Fruit fly (Drosophila melanogaster) S2 (cell line): ENCODE results near the gene aly.

Experiments used
- CG8478 ChIP-seq: fragments of >200 bp; optimal IDR thresholded peaks from 2 replicates; lab custom pipeline; 2018
- CTCF ChIP-seq, 2 experiments: fragments of >200 bp; optimal IDR thresholded peaks; 2 replicates each; lab custom pipeline; 2018

Gene aly

DNA sequence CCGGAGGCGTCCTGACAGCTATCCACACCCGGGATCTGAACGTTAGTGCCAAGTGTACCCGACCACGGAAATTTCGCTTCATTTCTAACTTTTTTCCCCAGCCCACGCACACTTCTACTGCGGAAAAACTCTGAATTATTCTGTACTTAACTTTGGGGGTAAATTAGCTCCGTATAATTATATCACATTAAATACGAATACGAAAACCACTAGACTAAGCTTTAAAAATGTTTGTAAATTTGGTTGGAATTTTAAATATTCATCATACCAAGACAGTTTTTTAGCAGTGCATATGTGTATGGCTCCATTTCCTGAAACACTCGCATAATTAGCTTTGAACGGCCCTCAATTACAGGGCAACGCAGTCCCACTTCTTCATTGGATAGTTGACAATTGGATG, 12.8 kb downstream of the aly start:
- TF ChIP-seq CTCF (optimal IDR thresholded peaks at IDR 0.05; lab: Kevin White, UChicago), result no peak
- no peak for TF ChIP-seq CG8478 (lab: Kevin White, UChicago)

DNA sequence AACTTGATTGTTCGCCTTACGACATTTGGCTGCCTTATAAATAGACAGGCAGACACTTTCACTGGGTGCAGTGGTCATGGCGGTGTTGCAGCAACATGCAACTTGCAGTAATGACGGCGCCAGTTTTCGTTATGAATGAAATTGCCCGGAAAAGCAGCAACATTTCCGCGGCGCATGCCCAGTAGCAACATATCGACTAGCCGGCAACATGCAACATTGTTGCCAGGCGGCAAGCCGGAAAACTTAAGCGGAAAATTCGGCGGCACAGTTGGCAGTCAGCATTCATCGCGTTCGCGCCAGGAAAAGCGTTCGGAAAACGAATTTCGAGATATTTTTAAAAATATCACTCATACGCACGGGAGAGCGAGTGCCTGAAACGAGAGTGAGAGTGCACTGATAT, 24.9 kb downstream of the aly start, which contains the start of gene FMRFaR:
TSS of gene FMRFaR (plus strand) at position 272 of the 400 bp plus-strand sequence.
- TF ChIP-seq CTCF (optimal IDR thresholded peaks at IDR 0.05; lab: Kevin White, UChicago) (no peak), CG8478 (lab: Kevin White, UChicago) (no peak)

DNA sequence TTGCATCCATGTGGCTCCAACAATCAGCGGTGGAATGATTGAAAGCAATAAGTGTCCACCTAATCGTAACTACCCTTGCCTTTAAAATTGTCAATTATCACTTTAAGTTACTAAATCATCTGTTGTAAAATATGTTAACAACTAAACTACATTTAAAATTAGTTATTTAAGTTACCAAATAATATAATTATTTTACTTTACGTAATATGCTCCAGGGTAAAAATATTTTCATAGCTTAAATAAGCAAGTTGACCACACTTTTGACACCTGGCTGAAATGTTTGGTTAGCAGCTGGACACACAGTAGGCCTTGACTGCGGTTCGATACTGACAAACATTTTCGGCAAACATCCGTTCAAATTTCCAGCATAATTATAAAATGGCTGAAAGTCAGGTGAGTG, 31.4 kb downstream of the aly start, which contains the start of gene CG2113:
TSS of gene CG2113 (plus strand) at position 301 of the 400 bp plus-strand sequence.
- no peak for TF ChIP-seq CG8478 (lab: Kevin White, UChicago)
- no peak for TF ChIP-seq CTCF (optimal IDR thresholded peaks at IDR 0.05; lab: Kevin White, UChicago)

DNA sequence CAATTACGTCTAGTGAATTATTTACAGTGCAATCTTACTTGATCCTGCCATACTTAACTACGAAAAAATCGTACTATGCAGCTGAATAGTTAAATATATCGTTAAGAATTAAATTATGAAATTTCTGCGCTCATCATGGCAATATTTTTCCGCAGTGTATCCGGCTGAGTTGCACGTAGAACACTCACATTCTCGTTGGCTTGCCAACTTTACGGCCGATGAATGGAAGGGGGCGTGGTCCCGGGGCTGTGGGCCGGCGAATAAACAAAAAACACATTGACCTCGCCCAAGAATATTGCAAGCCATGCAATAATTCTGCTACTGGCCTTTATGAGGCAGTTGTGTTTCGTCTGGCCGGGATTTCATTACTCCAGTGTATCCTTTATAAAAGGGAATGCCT, 38.6 kb downstream of the aly start:
- TF ChIP-seq CTCF (optimal IDR thresholded peaks at IDR 0.05; lab: Kevin White, UChicago) (no peak), CG8478 (lab: Kevin White, UChicago) (no peak)

DNA sequence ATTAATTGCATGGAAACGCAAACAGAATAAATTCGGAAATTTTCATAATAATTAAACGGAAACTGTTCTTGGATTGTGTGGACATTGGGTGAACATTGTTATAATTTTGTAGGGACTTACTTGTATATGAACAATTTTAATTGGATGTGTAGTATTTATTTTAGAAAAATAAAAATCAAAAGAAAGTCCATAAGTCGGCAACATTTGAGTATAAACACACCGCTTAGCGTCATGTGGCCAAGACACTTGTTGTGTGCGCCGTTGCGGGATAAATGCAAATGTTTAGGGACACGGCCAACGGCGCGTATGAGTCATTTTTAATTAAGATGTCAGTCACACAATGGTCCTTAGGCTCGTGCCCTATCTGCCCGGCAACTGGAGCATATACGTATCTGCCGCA, 40.0 kb downstream of the aly start:
- TF ChIP-seq CTCF (optimal IDR thresholded peaks at IDR 0.05; lab: Kevin White, UChicago) (no peak), CG8478 (lab: Kevin White, UChicago) (no peak)

DNA sequence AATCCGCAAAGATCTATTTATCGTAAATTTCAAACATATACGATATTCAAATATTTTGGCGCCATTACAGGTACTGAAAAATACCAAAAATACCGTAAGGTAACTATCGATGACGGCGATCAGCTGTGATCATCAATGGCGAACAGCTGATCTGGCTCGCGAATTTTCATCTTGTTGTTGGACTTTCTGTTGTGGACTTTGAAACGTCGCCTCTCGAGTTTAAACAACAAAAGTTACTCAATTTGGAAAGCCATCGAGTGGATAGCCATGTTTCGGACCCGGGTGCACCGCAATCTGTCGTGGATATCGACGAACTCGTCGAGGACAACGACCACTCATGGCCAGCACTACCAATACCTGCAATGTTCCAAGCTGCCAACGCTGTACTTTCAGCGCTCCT, 45.5 kb downstream of the aly start, which contains the start of gene CPT2:
TSS of gene CPT2 (plus strand) at position 167 of the 400 bp plus-strand sequence.
- no peak for TF ChIP-seq CG8478 (lab: Kevin White, UChicago)
- no peak for TF ChIP-seq CTCF (optimal IDR thresholded peaks at IDR 0.05; lab: Kevin White, UChicago)
